Worm (Caenorhabditis elegans): ENCODE measurements around the gene lon-1.

ce11 chrIII:5495168-5495567, 20.9 kb downstream of the lon-1 start, which contains the start of gene R02F2.8:
- no peak for TF ChIP-seq ztf-23 (GFP tag; IDR thresholded peaks at IDR 0.05)
- no peak for TF ChIP-seq med-1 (GFP tag; optimal IDR thresholded peaks at IDR 0.05; ENCODE audit: insufficient read depth)
- TF ChIP-seq klf-2 (GFP tag; conservative IDR thresholded peaks at IDR 0.05): no peak

Data from whole organism, midembryonic.